Worm (Caenorhabditis elegans) whole organism, L4/young adult: ENCODE measurements around the gene mai-2.

Source experiments
- dao-5 ChIP-seq: sonication (generic microtip); optimal IDR thresholded peaks from 2 replicates; lab custom pipeline; 2016; ENCODE audit warnings: missing genotype, missing genetic modification characterization, moderate library complexity, missing compliant biosample characterization
- him-1 ChIP-seq: sonication (generic microtip); optimal IDR thresholded peaks from 2 replicates; lab custom pipeline; 2016; ENCODE audit warnings: missing genotype, missing genetic modification reagents, missing genetic modification characterization, missing compliant biosample characterization

DNA sequence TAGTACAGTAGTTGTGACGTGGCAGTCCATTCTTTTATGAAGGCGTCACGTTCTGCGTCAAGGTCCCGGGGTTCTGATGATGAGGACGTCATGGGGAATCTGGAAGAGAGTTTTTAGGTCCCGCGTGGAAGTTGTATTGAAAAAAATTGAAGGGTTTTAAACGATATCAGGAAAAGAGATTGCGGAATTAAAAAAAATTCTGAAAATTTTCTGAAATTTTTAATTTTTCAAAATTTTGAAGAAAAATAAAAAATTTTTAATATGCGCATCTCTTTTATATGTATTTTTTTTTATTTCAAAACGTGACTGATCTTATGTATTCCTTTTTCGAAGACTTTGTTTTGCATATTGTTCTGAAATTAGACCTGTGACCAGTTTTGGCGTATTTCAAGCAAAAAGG lies 36.8 kb downstream of the mai-2 start, which contains the start of gene C04C3.6:
- no peak for TF ChIP-seq him-1 (tag; lab: Kevin White, UChicago)
- TF ChIP-seq dao-5 (tag; lab: Kevin White, UChicago) = no peak
